Worm (Caenorhabditis elegans) whole organism, L1 larva: ENCODE data around the gene prp-9.

Experiments used
- F16B12.6 ChIP-seq: fragments of 150-350 bp; optimal IDR thresholded peaks from 2 replicates; lab custom pipeline; 2014; ENCODE audit warnings: missing biosample characterization, missing genetic modification characterization
- Y116A8C.19 ChIP-seq: sonication (generic microtip); optimal IDR thresholded peaks from 2 replicates; lab custom pipeline; 2016; ENCODE audit warnings: missing compliant biosample characterization, missing genetic modification characterization, borderline replicate concordance
- aly-2 ChIP-seq: fragments of 150-350 bp; optimal IDR thresholded peaks from 2 replicates; lab custom pipeline; 2014; ENCODE audit warnings: missing biosample characterization, missing genetic modification characterization
- ama-1 ChIP-seq: fragments of 150-350 bp; optimal IDR thresholded peaks from 2 replicates; lab custom pipeline; 2014
- ceh-63 ChIP-seq: fragments of 200-800 bp; sonication (Bioruptor generic); optimal IDR thresholded peaks from 2 replicates; lab custom pipeline; 2018; ENCODE audit warnings: mild to moderate bottlenecking, missing genetic modification characterization, missing compliant biosample characterization
- ceh-8 ChIP-seq: fragments of 200-800 bp; sonication (Bioruptor generic); optimal IDR thresholded peaks from 2 replicates; lab custom pipeline; 2018; ENCODE audit warnings: mild to moderate bottlenecking, missing genetic modification characterization, moderate library complexity, missing compliant biosample characterization
- ceh-82 ChIP-seq, 3 experiments: fragments of 150-350 bp in 1 of 3; sonication (generic microtip) in 2 of 3; optimal IDR thresholded peaks; 2 replicates each; lab custom pipeline; 2014 to 2017; ENCODE audit warnings: missing biosample characterization in 3 of 3, missing genetic modification characterization in 3 of 3
- ceh-90 ChIP-seq: sonication (generic microtip); optimal IDR thresholded peaks from 2 replicates; lab custom pipeline; 2016; ENCODE audit warnings: missing genetic modification characterization, missing compliant biosample characterization
- ces-1 ChIP-seq: fragments of 150-350 bp; optimal IDR thresholded peaks from 2 replicates; lab custom pipeline; 2014; ENCODE audit warnings: missing biosample characterization, missing genetic modification reagents, missing genetic modification characterization
- dpl-1 ChIP-seq, 3 experiments: fragments of 150-350 bp in 2 of 3; sonication (generic microtip) in 1 of 3; optimal IDR thresholded peaks; 2 replicates each; lab custom pipeline; 2014 to 2017; ENCODE audit warnings: missing biosample characterization in 3 of 3, missing genetic modification characterization in 3 of 3, missing genetic modification reagents in 3 of 3
- dsc-1 ChIP-seq: sonication (generic microtip); optimal IDR thresholded peaks from 2 replicates; lab custom pipeline; 2016; ENCODE audit warnings: mild to moderate bottlenecking, missing genetic modification characterization, missing compliant biosample characterization
- efl-1 ChIP-seq, 4 experiments: fragments of 150-350 bp; optimal IDR thresholded peaks in 3 of 4; peaks in 1 of 4; 1 replicate in 1 of 4; 2 replicates in 3 of 4; lab custom pipeline; 2014; ENCODE audit warnings: missing biosample characterization in 2 of 4, missing genetic modification characterization in 2 of 4, missing genetic modification reagents in 2 of 4
- efl-3 ChIP-seq: fragments of 200-800 bp; sonication (Bioruptor generic); optimal IDR thresholded peaks from 2 replicates; lab custom pipeline; 2018; ENCODE audit warnings: mild to moderate bottlenecking, missing genetic modification characterization, missing compliant biosample characterization
- elt-3 ChIP-seq, 6 experiments: fragments of 150-350 bp in 1 of 6; sonication (generic microtip); optimal IDR thresholded peaks; 2 replicates each; lab custom pipeline; 2017 to 2018; ENCODE audit warnings: missing biosample characterization in 6 of 6, missing genetic modification characterization in 6 of 6, inconsistent platforms in 1 of 6
- ets-5 ChIP-seq: fragments of 200-800 bp; sonication (Bioruptor generic); IDR thresholded peaks from 2 replicates; pipeline ENCODE4 v1.3.6; 2022; ENCODE audit warnings: missing genetic modification characterization, missing compliant biosample characterization
- fkh-4 ChIP-seq: sonication (generic microtip); optimal IDR thresholded peaks from 2 replicates; lab custom pipeline; 2016; ENCODE audit warnings: missing compliant biosample characterization, missing genetic modification characterization, borderline replicate concordance
- fkh-8 ChIP-seq: sonication (generic microtip); optimal IDR thresholded peaks from 2 replicates; lab custom pipeline; 2016; ENCODE audit warnings: mild to moderate bottlenecking, missing genetic modification characterization, missing compliant biosample characterization
- hlh-4 ChIP-seq: sonication (generic microtip); optimal IDR thresholded peaks from 2 replicates; lab custom pipeline; 2016; ENCODE audit warnings: mild to moderate bottlenecking, missing genetic modification characterization, missing compliant biosample characterization
- hpl-2 ChIP-seq: fragments of 150-350 bp; optimal IDR thresholded peaks from 2 replicates; lab custom pipeline; 2014; ENCODE audit warnings: missing biosample characterization, missing genetic modification reagents, missing genetic modification characterization
- irx-1 ChIP-seq: sonication (generic microtip); optimal IDR thresholded peaks from 2 replicates; lab custom pipeline; 2016; ENCODE audit warnings: missing genetic modification characterization, missing compliant biosample characterization
- jun-1 ChIP-seq: fragments of 150-350 bp; optimal IDR thresholded peaks from 2 replicates; lab custom pipeline; 2014; ENCODE audit warnings: missing biosample characterization, missing genetic modification reagents, missing genetic modification characterization
- lin-14 ChIP-seq: fragments of 200-800 bp; sonication (Bioruptor generic); optimal IDR thresholded peaks from 2 replicates; lab custom pipeline; 2018; ENCODE audit warnings: mild to moderate bottlenecking, missing genetic modification characterization, moderate library complexity, missing compliant biosample characterization
- lin-15B ChIP-seq: fragments of 150-350 bp; sonication (generic microtip); optimal IDR thresholded peaks from 3 replicates; lab custom pipeline; 2014; ENCODE audit warnings: missing biosample characterization, missing genetic modification characterization
- lin-35 ChIP-seq, 2 experiments: fragments of 150-350 bp; optimal IDR thresholded peaks; 2 replicates each; lab custom pipeline; 2014; ENCODE audit warnings: missing biosample characterization in 2 of 2, missing genetic modification characterization in 2 of 2, missing genetic modification reagents in 2 of 2
- lin-39 ChIP-seq: fragments of 150-350 bp; optimal IDR thresholded peaks from 2 replicates; lab custom pipeline; 2014; ENCODE audit warnings: missing biosample characterization, missing genetic modification reagents, missing genetic modification characterization
- lir-3 ChIP-seq: sonication (generic microtip); optimal IDR thresholded peaks from 2 replicates; lab custom pipeline; 2016; ENCODE audit warnings: mild to moderate bottlenecking, missing genetic modification characterization, moderate library complexity, missing compliant biosample characterization; ENCODE audit not compliant: poor library complexity
- mep-1 ChIP-seq: fragments of 150-350 bp; optimal IDR thresholded peaks from 2 replicates; lab custom pipeline; 2014; ENCODE audit warnings: missing biosample characterization, missing genetic modification characterization
- nhr-11 ChIP-seq: fragments of 150-350 bp; optimal IDR thresholded peaks from 2 replicates; lab custom pipeline; 2014; ENCODE audit warnings: missing biosample characterization, missing genetic modification characterization
- nhr-19 ChIP-seq: fragments of 200-800 bp; sonication (Bioruptor generic); conservative IDR thresholded peaks from 2 replicates; pipeline ENCODE4 v1.3.6; 2022; ENCODE audit warnings: missing genetic modification characterization, missing compliant biosample characterization
- nhr-237 ChIP-seq: fragments of 150-350 bp; optimal IDR thresholded peaks from 2 replicates; lab custom pipeline; 2014; ENCODE audit warnings: missing biosample characterization, missing genetic modification characterization
- nhr-28 ChIP-seq: fragments of 150-350 bp; optimal IDR thresholded peaks from 2 replicates; lab custom pipeline; 2014; ENCODE audit warnings: missing biosample characterization, missing genetic modification characterization
- nhr-71 ChIP-seq: sonication (generic microtip); optimal IDR thresholded peaks from 2 replicates; lab custom pipeline; 2016; ENCODE audit warnings: mild to moderate bottlenecking, missing genetic modification characterization, moderate library complexity, missing compliant biosample characterization
- pqm-1 ChIP-seq: sonication (generic microtip); optimal IDR thresholded peaks from 3 replicates; lab custom pipeline; 2017; ENCODE audit warnings: missing biosample characterization, missing genetic modification characterization
- snpc-4 ChIP-seq: fragments of 150-350 bp; optimal IDR thresholded peaks from 2 replicates; lab custom pipeline; 2014; ENCODE audit warnings: missing biosample characterization, missing genetic modification characterization
- sox-4 ChIP-seq: sonication (generic microtip); optimal IDR thresholded peaks from 2 replicates; lab custom pipeline; 2016; ENCODE audit warnings: missing genetic modification characterization, missing compliant biosample characterization
- sptf-1 ChIP-seq: fragments of 150-350 bp; optimal IDR thresholded peaks from 2 replicates; lab custom pipeline; 2014; ENCODE audit warnings: missing biosample characterization, missing genetic modification characterization
- unc-130 ChIP-seq: fragments of 150-350 bp; optimal IDR thresholded peaks from 2 replicates; lab custom pipeline; 2017; ENCODE audit warnings: missing biosample characterization, missing genetic modification characterization, inconsistent platforms
- vab-15 ChIP-seq: sonication (generic microtip); optimal IDR thresholded peaks from 2 replicates; lab custom pipeline; 2017; ENCODE audit warnings: missing genotype, mild to moderate bottlenecking, missing genetic modification characterization, missing compliant biosample characterization
- zag-1 ChIP-seq: fragments of 150-350 bp; optimal IDR thresholded peaks from 2 replicates; lab custom pipeline; 2014; ENCODE audit warnings: missing biosample characterization, missing genetic modification characterization
- zip-4 ChIP-seq: fragments of 200-800 bp; sonication (Bioruptor generic); optimal IDR thresholded peaks from 2 replicates; lab custom pipeline; 2018; ENCODE audit warnings: mild to moderate bottlenecking, missing genetic modification characterization, moderate library complexity, missing compliant biosample characterization

The prp-9 gene

ce11 chrII:8525133-8525736, at the start of gene prp-9, which contains the start of gene mrps-18B (continued):
- peak in 1 of 6 experiments; percentile 10 for TF ChIP-seq elt-3 (tag; optimal IDR thresholded peaks at IDR 0.05; lab: Kevin White, UChicago)
- no peak for TF ChIP-seq nhr-28 (tag; lab: Kevin White, UChicago)
- TF ChIP-seq fkh-4 (tag; lab: Kevin White, UChicago), result no peak
- no peak for TF ChIP-seq ceh-63
- no peak for TF ChIP-seq nhr-11 (tag; lab: Kevin White, UChicago)
- TF ChIP-seq aly-2 (tag; lab: Kevin White, UChicago), result no peak
- peak in 2 of 3 experiments; percentile 27 to 32 for TF ChIP-seq ceh-82 (tag; optimal IDR thresholded peaks at IDR 0.05; lab: Kevin White, UChicago)
- peak in 1 of 2 experiments; percentile 46 for TF ChIP-seq lin-35 (GFP tag; optimal IDR thresholded peaks at IDR 0.05; lab: Kevin White, UChicago)
- peak; percentile 47 for TF ChIP-seq lin-14 (GFP tag; lab: Kevin White, UChicago)
- TF ChIP-seq ces-1 (GFP tag; lab: Kevin White, UChicago), result no peak
- peak; percentile 23 for TF ChIP-seq lir-3
- peak; percentile 83 for TF ChIP-seq F16B12.6 (tag; lab: Kevin White, UChicago)
- TF ChIP-seq ceh-8 (GFP tag; lab: Kevin White, UChicago), result no peak
- no peak for TF ChIP-seq hpl-2 (GFP tag; lab: Kevin White, UChicago)
- TF ChIP-seq unc-130 (tag; lab: Kevin White, UChicago), result peak; percentile 75
- no peak for TF ChIP-seq hlh-4 (tag; lab: Kevin White, UChicago)
- TF ChIP-seq zag-1 (tag; lab: Kevin White, UChicago), result no peak
- no peak for TF ChIP-seq efl-3
- TF ChIP-seq lin-39 (tag; lab: Kevin White, UChicago), result no peak
- TF ChIP-seq sptf-1 (tag; lab: Kevin White, UChicago), result no peak
- peak; percentile 34 for TF ChIP-seq nhr-71 (tag; lab: Kevin White, UChicago)
- peak in 2 of 3 experiments; percentile 25 to 56 for TF ChIP-seq dpl-1 (GFP tag; optimal IDR thresholded peaks at IDR 0.05; lab: Kevin White, UChicago)
- no peak for TF ChIP-seq fkh-8
- TF ChIP-seq lin-15B (tag; lab: Kevin White, UChicago), result no peak
- no peak for TF ChIP-seq vab-15
- no peak for TF ChIP-seq zip-4 (GFP tag; lab: Kevin White, UChicago)
- no peak for TF ChIP-seq irx-1
- TF ChIP-seq mep-1 (tag; lab: Kevin White, UChicago), result peak; percentile 87
- no peak for TF ChIP-seq ets-5
- TF ChIP-seq sox-4 (tag; lab: Kevin White, UChicago), result no peak
- no peak for TF ChIP-seq pqm-1 (tag; lab: Kevin White, UChicago)

DNA sequence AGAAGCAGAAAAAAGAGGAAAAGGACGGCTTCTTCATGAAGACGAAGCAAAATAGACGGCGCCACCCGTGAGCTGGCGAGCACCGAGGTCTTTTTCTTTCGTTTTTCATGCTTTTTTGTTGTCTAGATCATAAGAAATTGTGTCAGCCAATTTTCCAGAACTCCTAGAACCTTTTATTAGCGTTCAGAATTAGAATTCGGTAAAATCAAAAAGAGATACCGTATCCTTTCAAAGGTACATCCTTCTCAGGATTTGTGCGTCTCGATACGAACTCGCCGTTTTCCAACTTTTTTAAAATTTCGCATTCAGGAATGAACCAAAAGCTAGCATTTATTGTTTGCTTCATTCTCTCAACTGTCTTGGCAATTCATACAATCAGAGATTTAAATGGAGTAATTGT, 47.8 kb upstream of the prp-9 start, which contains the start of gene F54C9.7:
TSS of gene F54C9.7 (plus strand) at position 301 of the 400 bp plus-strand sequence.
- TF ChIP-seq ceh-90 (tag; lab: Kevin White, UChicago) (no peak), jun-1 (tag; lab: Kevin White, UChicago) (no peak), ama-1 (no peak), ceh-82 (tag; optimal IDR thresholded peaks at IDR 0.05; lab: Kevin White, UChicago) (no peak), nhr-237 (tag; lab: Kevin White, UChicago) (no peak), nhr-19 (GFP tag; lab: Robert Waterston, UW) (no peak), efl-1 (optimal IDR thresholded peaks at IDR 0.05; lab: Kevin White, UChicago) (no peak), efl-1 (GFP tag; optimal IDR thresholded peaks at IDR 0.05 in 1 of 2; lab: Kevin White, UChicago) (no peak), dsc-1 (no peak), snpc-4 (no peak), Y116A8C.19 (tag; lab: Kevin White, UChicago) (no peak), lin-14 (GFP tag; lab: Kevin White, UChicago) (no peak)
